Worm (Caenorhabditis elegans): ENCODE data around the gene clec-205.

DNA sequence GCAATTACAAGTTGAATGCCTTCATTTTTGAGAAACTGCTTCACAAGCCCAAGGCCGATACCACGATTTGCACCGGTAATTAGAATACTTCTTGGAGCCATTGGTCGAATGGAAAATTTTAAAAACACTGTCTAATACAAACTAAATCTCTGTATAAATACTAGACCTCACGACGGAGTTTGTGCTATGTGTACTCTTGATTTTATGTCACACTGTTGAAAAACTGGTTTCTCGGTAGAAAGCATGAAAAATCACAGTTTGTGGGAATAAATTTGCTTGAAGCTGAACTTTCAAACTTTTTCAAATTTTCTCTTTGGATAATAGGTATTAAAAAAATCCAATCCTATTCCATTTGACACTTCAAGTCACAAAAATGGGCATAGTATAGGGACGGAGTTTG is 5.1 kb upstream of the clec-205 start, which contains the start of gene ZK697.14:
- TF ChIP-seq him-1 (tag; optimal IDR thresholded peaks at IDR 0.05) (no peak), dao-5 (tag; optimal IDR thresholded peaks at IDR 0.05) (no peak)

Measured in whole organism, L4/young adult.